Fruit fly (Drosophila melanogaster) whole organism, embryonic: Measurements from ENCODE around the gene CG9302.

Experiments
- ATbp ChIP-seq: fragments of 200-800 bp; sonication (Bioruptor generic); optimal IDR thresholded peaks from 2 replicates; lab custom pipeline; 2017; ENCODE audit warnings: missing biosample characterization, mild to moderate bottlenecking, missing genetic modification characterization, missing genetic modification reagents
- Bdp1 ChIP-seq: fragments of 200-800 bp; sonication (Bioruptor generic); optimal IDR thresholded peaks from 3 replicates; lab custom pipeline; 2016; ENCODE audit warnings: missing biosample characterization, missing genetic modification characterization
- Bgb ChIP-seq: fragments of 200-800 bp; sonication (Bioruptor generic); IDR thresholded peaks from 2 replicates; pipeline ENCODE4 v1.3.6; 2022; ENCODE audit warnings: missing biosample characterization, missing genetic modification characterization; ENCODE audit not compliant: partially characterized antibody
- CG10147 ChIP-seq: fragments of 200-800 bp; sonication (Bioruptor generic); optimal IDR thresholded peaks from 2 replicates; lab custom pipeline; 2019; ENCODE audit warnings: missing biosample characterization, mild to moderate bottlenecking, missing genetic modification characterization, moderate library complexity
- CG10431 ChIP-seq: fragments of 200-800 bp; sonication (Bioruptor generic); optimal IDR thresholded peaks from 3 replicates; lab custom pipeline; 2018; ENCODE audit warnings: missing biosample characterization, mild to moderate bottlenecking, missing genetic modification characterization
- CG10462 ChIP-seq: fragments of 200-800 bp; sonication (Bioruptor generic); optimal IDR thresholded peaks from 2 replicates; lab custom pipeline; 2016; ENCODE audit warnings: missing biosample characterization, missing genetic modification characterization
- CG10979 ChIP-seq: fragments of 200-800 bp; sonication (Bioruptor generic); optimal IDR thresholded peaks from 2 replicates; lab custom pipeline; 2018; ENCODE audit warnings: missing biosample characterization, mild to moderate bottlenecking, missing genetic modification characterization, moderate library complexity
- CG11085 ChIP-seq: fragments of 200-800 bp; sonication (Bioruptor generic); IDR thresholded peaks from 2 replicates; pipeline ENCODE4 v1.3.6; 2022; ENCODE audit warnings: missing biosample characterization, missing genetic modification characterization
- CG11247 ChIP-seq: fragments of 200-800 bp; sonication (Bioruptor generic); IDR thresholded peaks from 2 replicates; pipeline ENCODE4 v1.3.6; 2022; ENCODE audit warnings: missing biosample characterization, missing genetic modification characterization
- CG12391 ChIP-seq: fragments of 200-800 bp; sonication (Bioruptor generic); optimal IDR thresholded peaks from 3 replicates; lab custom pipeline; 2018; ENCODE audit warnings: missing biosample characterization, mild to moderate bottlenecking, missing genetic modification characterization, moderate library complexity
- CG12744 ChIP-seq: fragments of 200-800 bp; sonication (Bioruptor generic); optimal IDR thresholded peaks from 2 replicates; lab custom pipeline; 2016; ENCODE audit warnings: missing biosample characterization, missing genetic modification characterization
- CG13424 ChIP-seq: fragments of 200-800 bp; sonication (Bioruptor generic); optimal IDR thresholded peaks from 2 replicates; lab custom pipeline; 2019; ENCODE audit warnings: missing biosample characterization, mild to moderate bottlenecking, missing genetic modification characterization, moderate library complexity
- CG16779 ChIP-seq: fragments of 200-800 bp; sonication (Bioruptor generic); IDR thresholded peaks from 2 replicates; pipeline ENCODE4 v1.3.6; 2022; ENCODE audit warnings: missing biosample characterization, missing genetic modification characterization
- CG18764 ChIP-seq: fragments of 200-800 bp; sonication (Bioruptor generic); optimal IDR thresholded peaks from 3 replicates; lab custom pipeline; 2016; ENCODE audit warnings: missing biosample characterization, missing genetic modification characterization
- CG3726 ChIP-seq: fragments of 200-800 bp; sonication (Bioruptor generic); IDR thresholded peaks from 3 replicates; pipeline ENCODE4, ENCODE4 v1.3.6; 2022; ENCODE audit warnings: missing biosample characterization, missing genetic modification characterization
- CG4282 ChIP-seq: fragments of 200-800 bp; sonication (Bioruptor generic); optimal IDR thresholded peaks from 2 replicates; lab custom pipeline; 2016; ENCODE audit warnings: missing biosample characterization, missing genetic modification characterization
- CG6765 ChIP-seq: fragments of 200-800 bp; sonication (Bioruptor generic); optimal IDR thresholded peaks from 3 replicates; lab custom pipeline; 2017; ENCODE audit warnings: missing biosample characterization, mild to moderate bottlenecking, missing genetic modification characterization
- CG6813 ChIP-seq: fragments of 200-800 bp; sonication (Bioruptor generic); optimal IDR thresholded peaks from 2 replicates; lab custom pipeline; 2017; ENCODE audit warnings: missing biosample characterization, missing genetic modification characterization, mild to moderate bottlenecking, moderate library complexity, missing genetic modification reagents
- CG7786 ChIP-seq: fragments of 200-800 bp; sonication (Bioruptor generic); optimal IDR thresholded peaks from 2 replicates; lab custom pipeline; 2016; ENCODE audit warnings: missing biosample characterization, missing genetic modification characterization
- CG8924 ChIP-seq: fragments of 200-800 bp; optimal IDR thresholded peaks from 3 replicates; lab custom pipeline; 2019; ENCODE audit warnings: missing biosample characterization, mild to moderate bottlenecking, missing genetic modification characterization, moderate library complexity
- Doc3 ChIP-seq: fragments of 200-800 bp; sonication (Bioruptor generic); IDR thresholded peaks from 3 replicates; pipeline ENCODE4 v1.3.6; 2022; ENCODE audit warnings: missing biosample characterization, missing genetic modification characterization; ENCODE audit not compliant: partially characterized antibody
- H2.0 ChIP-seq: fragments of 200-800 bp; sonication (Bioruptor generic); IDR thresholded peaks from 2 replicates; pipeline ENCODE4 v1.3.6; 2022; ENCODE audit warnings: missing biosample characterization, missing genetic modification characterization
- HHEX ChIP-seq: fragments of 200-800 bp; sonication (Bioruptor generic); optimal IDR thresholded peaks from 3 replicates; lab custom pipeline; 2017; ENCODE audit warnings: missing biosample characterization, mild to moderate bottlenecking, missing genetic modification characterization, missing genetic modification reagents
- HmgZ ChIP-seq: fragments of 200-800 bp; sonication (Bioruptor generic); optimal IDR thresholded peaks from 2 replicates; lab custom pipeline; 2018; ENCODE audit warnings: missing biosample characterization, mild to moderate bottlenecking, missing genetic modification characterization
- Meics ChIP-seq: fragments of 200-800 bp; sonication (Bioruptor generic); optimal IDR thresholded peaks from 2 replicates; lab custom pipeline; 2017; ENCODE audit warnings: missing biosample characterization, mild to moderate bottlenecking, missing genetic modification characterization
- Nf-YA ChIP-seq: fragments of 200-800 bp; sonication (Bioruptor generic); IDR thresholded peaks from 2 replicates; pipeline ENCODE4 v1.3.6; 2022; ENCODE audit warnings: missing biosample characterization, missing genetic modification characterization
- NfI ChIP-seq: fragments of 200-800 bp; sonication (Bioruptor generic); optimal IDR thresholded peaks from 3 replicates; lab custom pipeline; 2018; ENCODE audit warnings: missing biosample characterization, mild to moderate bottlenecking, missing genetic modification characterization, moderate library complexity
- Oli ChIP-seq: fragments of 200-800 bp; sonication (Bioruptor generic); optimal IDR thresholded peaks from 2 replicates; lab custom pipeline; 2018; ENCODE audit warnings: missing biosample characterization, mild to moderate bottlenecking, missing genetic modification characterization, moderate library complexity
- Sox100B ChIP-seq: fragments of 200-800 bp; sonication (Bioruptor generic); optimal IDR thresholded peaks from 3 replicates; lab custom pipeline; 2018; ENCODE audit warnings: missing biosample characterization, mild to moderate bottlenecking, missing genetic modification characterization
- Ssrp ChIP-seq: fragments of 200-800 bp; sonication (Bioruptor generic); optimal IDR thresholded peaks from 2 replicates; lab custom pipeline; 2018; ENCODE audit warnings: missing biosample characterization, mild to moderate bottlenecking, missing genetic modification characterization, moderate library complexity
- Trl ChIP-seq, 3 experiments: fragments of >200 bp in 2 of 3; fragments of 200-800 bp in 1 of 3; sonication (Bioruptor generic) in 1 of 3; optimal IDR thresholded peaks; 2 replicates in 1 of 3; 3 replicates in 2 of 3; lab custom pipeline; 2016 to 2017; ENCODE audit warnings: missing biosample characterization in 1 of 3, missing genetic modification characterization in 1 of 3
- Xrp1 ChIP-seq: fragments of 200-800 bp; sonication (Bioruptor generic); IDR thresholded peaks from 2 replicates; pipeline ENCODE4 v1.3.6; 2022; ENCODE audit warnings: missing biosample characterization, missing genetic modification characterization
- ac ChIP-seq: fragments of 200-800 bp; sonication (Bioruptor generic); optimal IDR thresholded peaks from 3 replicates; lab custom pipeline; 2017; ENCODE audit warnings: missing biosample characterization, mild to moderate bottlenecking, missing genetic modification characterization
- bowl ChIP-seq: fragments of 200-800 bp; sonication (Bioruptor generic); IDR thresholded peaks from 2 replicates; pipeline ENCODE4 v1.3.6; 2022; ENCODE audit warnings: missing biosample characterization, missing genetic modification characterization
- chn ChIP-seq: fragments of 200-800 bp; sonication (Bioruptor generic); optimal IDR thresholded peaks from 2 replicates; lab custom pipeline; 2016; ENCODE audit warnings: missing biosample characterization, missing genetic modification characterization
- ci ChIP-seq: fragments of 200-800 bp; sonication (Bioruptor generic); IDR thresholded peaks from 3 replicates; pipeline ENCODE4 v1.3.6; 2022; ENCODE audit warnings: missing biosample characterization, missing genetic modification characterization
- da ChIP-seq: fragments of 200-800 bp; sonication (Bioruptor generic); optimal IDR thresholded peaks from 2 replicates; lab custom pipeline; 2016; ENCODE audit warnings: missing biosample characterization, missing genetic modification characterization
- danr ChIP-seq: fragments of 200-800 bp; sonication (Bioruptor generic); IDR thresholded peaks from 2 replicates; pipeline ENCODE4 v1.3.6; 2022; ENCODE audit warnings: missing biosample characterization, missing genetic modification characterization
- dysf ChIP-seq: fragments of 200-800 bp; sonication (Bioruptor generic); IDR thresholded peaks from 3 replicates; pipeline ENCODE4 v1.3.6; 2022; ENCODE audit warnings: missing biosample characterization, missing genetic modification characterization
- ewg ChIP-seq: fragments of 200-800 bp; sonication (Bioruptor generic); optimal IDR thresholded peaks from 3 replicates; lab custom pipeline; 2017; ENCODE audit warnings: mild to moderate bottlenecking, missing biosample characterization, missing genetic modification reagents, missing genetic modification characterization
- fru ChIP-seq: fragments of >200 bp; optimal IDR thresholded peaks from 2 replicates; lab custom pipeline; 2017
- gce ChIP-seq: fragments of 200-800 bp; sonication (Bioruptor generic); IDR thresholded peaks from 3 replicates; pipeline ENCODE4 v1.3.6; 2022; ENCODE audit warnings: missing biosample characterization, missing genetic modification characterization
- gem ChIP-seq: fragments of 200-800 bp; sonication (Bioruptor generic); optimal IDR thresholded peaks from 2 replicates; lab custom pipeline; 2019; ENCODE audit warnings: missing biosample characterization, mild to moderate bottlenecking, missing genetic modification characterization, moderate library complexity
- gsb-n ChIP-seq: fragments of 200-800 bp; sonication (Bioruptor generic); optimal IDR thresholded peaks from 3 replicates; lab custom pipeline; 2018; ENCODE audit warnings: missing biosample characterization, mild to moderate bottlenecking, missing genetic modification characterization
- jigr1 ChIP-seq: fragments of 200-800 bp; sonication (Bioruptor generic); IDR thresholded peaks from 3 replicates; pipeline ENCODE4 v1.3.6; 2022; ENCODE audit warnings: missing biosample characterization, missing genetic modification characterization
- lab ChIP-seq: fragments of 200-800 bp; sonication (Bioruptor generic); optimal IDR thresholded peaks from 3 replicates; lab custom pipeline; 2017; ENCODE audit warnings: missing biosample characterization, missing genetic modification characterization, mild to moderate bottlenecking, moderate library complexity, missing genetic modification reagents
- lbe ChIP-seq: fragments of 200-800 bp; sonication (Bioruptor generic); optimal IDR thresholded peaks from 2 replicates; lab custom pipeline; 2016; ENCODE audit warnings: missing biosample characterization, mild to moderate bottlenecking, missing genetic modification characterization
- pzg ChIP-seq: fragments of 200-800 bp; sonication (Bioruptor generic); optimal IDR thresholded peaks from 3 replicates; lab custom pipeline; 2018; ENCODE audit warnings: missing biosample characterization, mild to moderate bottlenecking, missing genetic modification characterization, moderate library complexity
- wor ChIP-seq: fragments of 200-800 bp; sonication (Bioruptor generic); IDR thresholded peaks from 2 replicates; pipeline ENCODE4 v1.3.6; 2022; ENCODE audit warnings: missing biosample characterization, missing genetic modification characterization
- zen ChIP-seq: fragments of 200-800 bp; sonication (Bioruptor generic); optimal IDR thresholded peaks from 3 replicates; lab custom pipeline; 2018; ENCODE audit warnings: missing biosample characterization, mild to moderate bottlenecking, missing genetic modification characterization, moderate library complexity

The CG9302 gene

dm6 chr2L:13394903-13395302 is 16.6 kb upstream of the CG9302 start, which contains the start of gene RpL24 (continued):
- TF ChIP-seq CG6765 (GFP tag; lab: Kevin White, UChicago) (peak; percentile 99), danr (peak; percentile 42; the same call in 1 of the 2 replicates), CG10147 (GFP tag; lab: Kevin White, UChicago) (peak; percentile 85), Bdp1 (GFP tag; lab: Kevin White, UChicago) (peak; percentile 83), CG7786 (GFP tag; lab: Kevin White, UChicago) (peak; percentile 56), bowl (GFP tag; lab: Robert Waterston, UW) (peak; percentile 75; the same call in 1 of the 2 replicates), dysf (GFP tag; lab: Robert Waterston, UW) (peak; percentile 82), CG10462 (GFP tag; lab: Kevin White, UChicago) (peak; percentile 57), Nf-YA (GFP tag; lab: Robert Waterston, UW) (peak; percentile 83), ac (GFP tag; lab: Kevin White, UChicago) (peak; percentile 92), ci (GFP tag; lab: Robert Waterston, UW) (peak; percentile 99), CG16779 (GFP tag; lab: Robert Waterston, UW) (peak; percentile 85), Bgb (peak; percentile 29; the same call in 1 of the 2 replicates), CG6813 (GFP tag; lab: Kevin White, UChicago) (peak; percentile 97), pzg (GFP tag; lab: Kevin White, UChicago) (peak; percentile 88), CG4282 (GFP tag; lab: Kevin White, UChicago) (peak; percentile 71), HmgZ (tag; lab: Kevin White, UChicago) (peak; percentile 90), CG13424 (tag; lab: Kevin White, UChicago) (peak; percentile 75), lbe (GFP tag; lab: Kevin White, UChicago) (peak; percentile 92), Sox100B (GFP tag; lab: Kevin White, UChicago) (peak; percentile 88), chn (GFP tag; lab: Kevin White, UChicago) (peak; percentile 84), fru (lab: Kevin White, UChicago) (no peak), da (peak; percentile 80), CG18764 (GFP tag; lab: Kevin White, UChicago) (peak; percentile 89), CG11247 (GFP tag; lab: Robert Waterston, UW) (peak; percentile 88), Doc3 (GFP tag; lab: Robert Waterston, UW) (no peak), jigr1 (GFP tag; lab: Robert Waterston, UW) (no peak), wor (GFP tag; lab: Robert Waterston, UW) (peak; percentile 18; the same call in 1 of the 2 replicates), Ssrp (tag; lab: Kevin White, UChicago) (peak; percentile 27), Xrp1 (peak; percentile 22), H2.0 (GFP tag; lab: Robert Waterston, UW) (peak; percentile 82), ATbp (GFP tag; lab: Kevin White, UChicago) (peak; percentile 92), ewg (GFP tag; lab: Kevin White, UChicago) (peak; percentile 85), gce (GFP tag; lab: Robert Waterston, UW) (peak; percentile 96), CG10431 (peak; percentile 93), Trl (optimal IDR thresholded peaks at IDR 0.05; lab: Kevin White, UChicago) (no peak), Trl (GFP tag; optimal IDR thresholded peaks at IDR 0.05; lab: Kevin White, UChicago) (peak; percentile 96), CG12744 (GFP tag; lab: Kevin White, UChicago) (peak; percentile 87), CG3726 (GFP tag; lab: Robert Waterston, UW) (peak; percentile 75; the same call in 2 of the 3 replicates), NfI (GFP tag; lab: Kevin White, UChicago) (peak; percentile 96), zen (tag; lab: Kevin White, UChicago) (peak; percentile 77), lab (peak; percentile 98), Meics (peak; percentile 97), Oli (peak; percentile 71), CG10979 (peak; percentile 75), gem (tag; lab: Kevin White, UChicago) (peak; percentile 80), CG12391 (tag; lab: Kevin White, UChicago) (peak; percentile 90), HHEX (peak; percentile 96), CG8924 (tag; lab: Kevin White, UChicago) (peak; percentile 72), gsb-n (tag; lab: Kevin White, UChicago) (peak; percentile 88), CG11085 (GFP tag; lab: Robert Waterston, UW) (peak; percentile 85)
